Fruit fly (Drosophila melanogaster) S2 (cell line): ENCODE results near the gene eIF3i.

ENCODE experiments used
- CG8478 ChIP-seq: fragments of >200 bp; optimal IDR thresholded peaks from 2 replicates; lab custom pipeline; 2018
- CTCF ChIP-seq, 2 experiments: fragments of >200 bp; optimal IDR thresholded peaks; 2 replicates each; lab custom pipeline; 2018

DNA sequence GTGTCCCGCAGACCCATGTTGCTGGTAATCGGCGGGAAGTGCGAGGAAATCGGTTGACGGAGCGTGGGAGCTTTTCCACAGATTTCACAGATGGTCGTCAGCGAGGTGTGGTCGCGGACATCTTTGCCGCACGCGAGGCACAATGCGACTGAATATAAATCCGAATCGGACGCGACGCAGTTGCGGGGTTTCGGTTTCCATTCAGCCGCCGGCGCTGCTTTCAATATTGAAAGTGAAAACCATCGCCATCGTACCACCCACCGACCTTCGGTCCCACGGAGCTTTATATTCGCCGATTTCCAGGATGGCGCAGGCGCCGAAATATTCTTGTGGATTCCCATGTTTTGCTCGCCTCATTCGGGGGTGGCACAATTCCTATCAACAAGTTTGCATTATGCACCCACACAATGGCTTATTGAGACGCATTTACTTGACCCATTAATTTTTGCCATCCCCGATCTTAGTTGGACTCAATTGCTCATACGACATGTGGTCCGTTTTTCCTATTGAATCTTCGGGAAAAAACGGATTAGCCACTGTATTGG is 31.2 kb downstream of the eIF3i start, which contains the start of gene hoe2:
- TF ChIP-seq CG8478, result no peak
- TF ChIP-seq CTCF (optimal IDR thresholded peaks at IDR 0.05; lab: Kevin White, UChicago), result no peak
